Fruit fly (Drosophila melanogaster) whole organism, embryonic: Measurements from ENCODE around the gene CG12947.
A peak's percentile ranks its signal among the peaks of the same experiment; 100 is the strongest.

Experiments
- Adf1 ChIP-seq: fragments of 200-800 bp; sonication (Bioruptor generic); IDR thresholded peaks from 2 replicates; pipeline ENCODE4 v1.3.6; 2022; ENCODE audit warnings: missing biosample characterization, missing genetic modification characterization
- Atf6 ChIP-seq: fragments of 200-800 bp; sonication (Bioruptor generic); IDR thresholded peaks from 2 replicates; pipeline ENCODE4 v1.3.6; 2022; ENCODE audit warnings: missing biosample characterization, missing genetic modification characterization
- Blimp-1 ChIP-seq: fragments of 200-800 bp; sonication (Bioruptor generic); optimal IDR thresholded peaks from 3 replicates; lab custom pipeline; 2018; ENCODE audit warnings: missing biosample characterization, missing genetic modification characterization, mild to moderate bottlenecking, moderate library complexity, missing genetic modification reagents
- C15 ChIP-seq: fragments of 200-800 bp; sonication (Bioruptor generic); IDR thresholded peaks from 3 replicates; pipeline ENCODE4 v1.3.6; 2022; ENCODE audit warnings: missing biosample characterization, missing genetic modification characterization
- CG10321 ChIP-seq: fragments of 200-800 bp; sonication (Bioruptor generic); IDR thresholded peaks from 2 replicates; pipeline ENCODE4 v1.3.6; 2022; ENCODE audit warnings: missing biosample characterization, missing genetic modification characterization
- CG12104 ChIP-seq: fragments of 200-800 bp; sonication (Bioruptor generic); optimal IDR thresholded peaks from 3 replicates; lab custom pipeline; 2016; ENCODE audit warnings: missing biosample characterization, missing genetic modification characterization
- CG12219 ChIP-seq: fragments of 200-800 bp; sonication (Bioruptor generic); optimal IDR thresholded peaks from 3 replicates; lab custom pipeline; 2018; ENCODE audit warnings: missing biosample characterization, mild to moderate bottlenecking, missing genetic modification characterization
- CG12942 ChIP-seq: fragments of 200-800 bp; sonication (Bioruptor generic); optimal IDR thresholded peaks from 3 replicates; lab custom pipeline; 2016; ENCODE audit warnings: missing biosample characterization, missing genetic modification characterization
- CG14050 ChIP-seq: fragments of 200-800 bp; sonication (Bioruptor generic); IDR thresholded peaks from 3 replicates; pipeline ENCODE4 v1.3.6; 2022; ENCODE audit warnings: missing biosample characterization, missing genetic modification characterization
- CG18262 ChIP-seq: fragments of 200-800 bp; optimal IDR thresholded peaks from 3 replicates; lab custom pipeline; 2019; ENCODE audit warnings: missing biosample characterization, mild to moderate bottlenecking, missing genetic modification characterization, moderate library complexity
- CG1832 ChIP-seq: fragments of 200-800 bp; sonication (Bioruptor generic); optimal IDR thresholded peaks from 2 replicates; lab custom pipeline; 2017; ENCODE audit warnings: missing biosample characterization, mild to moderate bottlenecking, missing genetic modification characterization, inconsistent platforms
- CG2678 ChIP-seq: fragments of 200-800 bp; sonication (Bioruptor generic); optimal IDR thresholded peaks from 3 replicates; lab custom pipeline; 2019; ENCODE audit warnings: missing biosample characterization, mild to moderate bottlenecking, missing genetic modification characterization, moderate library complexity
- CG2875 ChIP-seq: fragments of 200-800 bp; sonication (Bioruptor generic); optimal IDR thresholded peaks from 2 replicates; lab custom pipeline; 2017; ENCODE audit warnings: missing biosample characterization, mild to moderate bottlenecking, missing genetic modification characterization, missing genetic modification reagents
- CG7745 ChIP-seq: fragments of 200-800 bp; sonication (Bioruptor generic); optimal IDR thresholded peaks from 2 replicates; lab custom pipeline; 2018; ENCODE audit warnings: missing biosample characterization, mild to moderate bottlenecking, missing genetic modification characterization, moderate library complexity
- CG8924 ChIP-seq: fragments of 200-800 bp; optimal IDR thresholded peaks from 3 replicates; lab custom pipeline; 2019; ENCODE audit warnings: missing biosample characterization, mild to moderate bottlenecking, missing genetic modification characterization, moderate library complexity
- Camta ChIP-seq: fragments of 200-800 bp; sonication (Bioruptor generic); optimal IDR thresholded peaks from 2 replicates; lab custom pipeline; 2016; ENCODE audit warnings: missing biosample characterization, missing genetic modification characterization
- Doc3 ChIP-seq: fragments of 200-800 bp; sonication (Bioruptor generic); IDR thresholded peaks from 3 replicates; pipeline ENCODE4 v1.3.6; 2022; ENCODE audit warnings: missing biosample characterization, missing genetic modification characterization; ENCODE audit not compliant: partially characterized antibody
- Ets97D ChIP-seq: fragments of 200-800 bp; sonication (Bioruptor generic); optimal IDR thresholded peaks from 3 replicates; lab custom pipeline; 2016; ENCODE audit warnings: missing biosample characterization, missing genetic modification characterization
- Fer2 ChIP-seq: fragments of 200-800 bp; sonication (Bioruptor generic); optimal IDR thresholded peaks from 2 replicates; lab custom pipeline; 2018; ENCODE audit warnings: missing biosample characterization, mild to moderate bottlenecking, missing genetic modification characterization, moderate library complexity
- HLH4C ChIP-seq: fragments of 200-800 bp; sonication (Bioruptor generic); IDR thresholded peaks from 3 replicates; pipeline ENCODE4 v1.3.6; 2022; ENCODE audit warnings: missing biosample characterization, missing genetic modification characterization; ENCODE audit not compliant: partially characterized antibody
- HLHmδ ChIP-seq: fragments of 200-800 bp; sonication (Bioruptor generic); optimal IDR thresholded peaks from 2 replicates; lab custom pipeline; 2018; ENCODE audit warnings: missing biosample characterization, mild to moderate bottlenecking, missing genetic modification characterization, moderate library complexity
- HmgD ChIP-seq: fragments of 200-800 bp; sonication (Bioruptor generic); optimal IDR thresholded peaks from 3 replicates; lab custom pipeline; 2016; ENCODE audit warnings: missing biosample characterization, missing genetic modification characterization
- Mes4 ChIP-seq: fragments of 200-800 bp; sonication (Bioruptor generic); optimal IDR thresholded peaks from 2 replicates; lab custom pipeline; 2016; ENCODE audit warnings: missing biosample characterization, missing genetic modification characterization
- Nf-YB ChIP-seq: fragments of 200-800 bp; sonication (Bioruptor generic); optimal IDR thresholded peaks from 3 replicates; lab custom pipeline; 2019; ENCODE audit warnings: missing biosample characterization, mild to moderate bottlenecking, missing genetic modification characterization, moderate library complexity
- Ptx1 ChIP-seq: fragments of 200-800 bp; sonication (Bioruptor generic); IDR thresholded peaks from 2 replicates; pipeline ENCODE4 v1.3.6; 2022; ENCODE audit warnings: missing biosample characterization, missing genetic modification characterization
- Sin3A ChIP-seq: fragments of >200 bp; optimal IDR thresholded peaks from 2 replicates; lab custom pipeline; 2018
- Sry-δ ChIP-seq: fragments of 200-800 bp; sonication (Bioruptor generic); optimal IDR thresholded peaks from 2 replicates; lab custom pipeline; 2016; ENCODE audit warnings: missing biosample characterization, missing genetic modification characterization
- Stat92E ChIP-seq, 3 experiments: fragments of >200 bp in 2 of 3; fragments of 200-800 bp in 1 of 3; sonication (Bioruptor generic) in 1 of 3; optimal IDR thresholded peaks; 2 replicates each; lab custom pipeline; 2017 to 2019; ENCODE audit warnings: missing biosample characterization in 3 of 3, missing genetic modification characterization in 3 of 3, mild to moderate bottlenecking in 1 of 3, moderate library complexity in 1 of 3
- al ChIP-seq: fragments of 200-800 bp; sonication (Bioruptor generic); IDR thresholded peaks from 2 replicates; pipeline ENCODE4 v1.3.6; 2022; ENCODE audit warnings: missing biosample characterization, missing genetic modification characterization
- cato ChIP-seq: fragments of 200-800 bp; sonication (Bioruptor generic); optimal IDR thresholded peaks from 2 replicates; lab custom pipeline; 2016; ENCODE audit warnings: missing biosample characterization, missing genetic modification characterization, borderline replicate concordance
- crol ChIP-seq: fragments of 200-800 bp; sonication (Bioruptor generic); IDR thresholded peaks from 2 replicates; pipeline ENCODE4 v1.3.6; 2022; ENCODE audit warnings: missing biosample characterization, missing genetic modification characterization
- crp ChIP-seq, 2 experiments: fragments of 200-800 bp; sonication (Bioruptor generic); optimal IDR thresholded peaks; 2 replicates in 1 of 2; 3 replicates in 1 of 2; lab custom pipeline; 2017; ENCODE audit warnings: missing biosample characterization in 2 of 2, missing genetic modification characterization in 2 of 2, mild to moderate bottlenecking in 1 of 2, moderate library complexity in 1 of 2
- disco-r ChIP-seq: fragments of 200-800 bp; sonication (Bioruptor generic); optimal IDR thresholded peaks from 2 replicates; lab custom pipeline; 2016; ENCODE audit warnings: missing biosample characterization, missing genetic modification characterization
- grn ChIP-seq: fragments of 200-800 bp; sonication (Bioruptor generic); optimal IDR thresholded peaks from 3 replicates; lab custom pipeline; 2017; ENCODE audit warnings: missing biosample characterization, missing genetic modification characterization
- hb ChIP-seq: fragments of 200-800 bp; sonication (Bioruptor generic); IDR thresholded peaks from 3 replicates; pipeline ENCODE4 v1.3.6; 2022; ENCODE audit warnings: missing biosample characterization, missing genetic modification characterization; ENCODE audit not compliant: partially characterized antibody
- hbn ChIP-seq: fragments of 200-800 bp; sonication (Bioruptor generic); IDR thresholded peaks from 2 replicates; pipeline ENCODE4 v1.3.6; 2022; ENCODE audit warnings: missing biosample characterization, missing genetic modification characterization; ENCODE audit not compliant: partially characterized antibody
- jing ChIP-seq: fragments of 200-800 bp; sonication (Bioruptor generic); optimal IDR thresholded peaks from 2 replicates; lab custom pipeline; 2018; ENCODE audit warnings: missing biosample characterization, mild to moderate bottlenecking, missing genetic modification characterization
- mam ChIP-seq: fragments of 200-800 bp; sonication (Bioruptor generic); optimal IDR thresholded peaks from 3 replicates; lab custom pipeline; 2016; ENCODE audit warnings: missing biosample characterization, missing genetic modification characterization
- odd ChIP-seq: fragments of 200-800 bp; sonication (Bioruptor generic); optimal IDR thresholded peaks from 2 replicates; lab custom pipeline; 2017; ENCODE audit warnings: missing biosample characterization, mild to moderate bottlenecking, missing genetic modification characterization
- row ChIP-seq: fragments of 200-800 bp; sonication (Bioruptor generic); IDR thresholded peaks from 3 replicates; pipeline ENCODE4 v1.3.6; 2022; ENCODE audit warnings: missing biosample characterization, missing genetic modification characterization
- sc ChIP-seq, 3 experiments: fragments of >200 bp in 2 of 3; fragments of 200-800 bp in 1 of 3; sonication (Bioruptor generic) in 1 of 3; optimal IDR thresholded peaks; 2 replicates in 2 of 3; 3 replicates in 1 of 3; lab custom pipeline; 2017; ENCODE audit warnings: mild to moderate bottlenecking in 1 of 3, missing biosample characterization in 1 of 3, missing genetic modification characterization in 1 of 3, missing genetic modification reagents in 1 of 3
- sens ChIP-seq: fragments of 200-800 bp; sonication (Bioruptor generic); peaks from one replicate; lab custom pipeline; 2016; ENCODE audit warnings: missing biosample characterization, missing genetic modification characterization
- sim ChIP-seq: fragments of 200-800 bp; sonication (Bioruptor generic); IDR thresholded peaks from 2 replicates; pipeline ENCODE4 v1.3.6; 2022; ENCODE audit warnings: missing biosample characterization, missing genetic modification characterization
- unc-4 ChIP-seq: fragments of 200-800 bp; sonication (Bioruptor generic); IDR thresholded peaks from 2 replicates; pipeline ENCODE4 v1.3.6; 2022; ENCODE audit warnings: missing biosample characterization, missing genetic modification characterization; ENCODE audit not compliant: partially characterized antibody
- vvl ChIP-seq: fragments of 200-800 bp; sonication (Bioruptor generic); IDR thresholded peaks from 2 replicates; pipeline ENCODE4 v1.3.6; 2022; ENCODE audit warnings: missing biosample characterization, missing genetic modification characterization
- wor ChIP-seq: fragments of 200-800 bp; sonication (Bioruptor generic); IDR thresholded peaks from 2 replicates; pipeline ENCODE4 v1.3.6; 2022; ENCODE audit warnings: missing biosample characterization, missing genetic modification characterization
- z ChIP-seq: fragments of 200-800 bp; sonication (Bioruptor generic); IDR thresholded peaks from 3 replicates; pipeline ENCODE4 v1.3.6; 2022; ENCODE audit warnings: missing biosample characterization, missing genetic modification characterization
- zfh2 ChIP-seq: fragments of 200-800 bp; sonication (Bioruptor generic); optimal IDR thresholded peaks from 2 replicates; lab custom pipeline; 2016; ENCODE audit warnings: missing biosample characterization, missing genetic modification characterization

Gene CG12947

dm6 chr3R:9762955-9763931, 16.6 kb upstream of the CG12947 start, which contains the start of the genes Snap24 and CG8478 (continued):
- TF ChIP-seq Doc3 (GFP tag; lab: Robert Waterston, UW) (peak; percentile 71), Blimp-1 (no peak), unc-4 (GFP tag; lab: Robert Waterston, UW) (peak; percentile 74), Fer2 (tag; lab: Kevin White, UChicago) (no peak), vvl (no peak; the same call in 1 of the 2 replicates), jing (GFP tag; lab: Kevin White, UChicago) (no peak), HLH4C (GFP tag; lab: Robert Waterston, UW) (peak; percentile 77), CG1832 (GFP tag; lab: Kevin White, UChicago) (no peak), grn (GFP tag; lab: Kevin White, UChicago) (no peak), hbn (GFP tag; lab: Robert Waterston, UW) (peak; percentile 65), CG12219 (no peak), row (GFP tag; lab: Robert Waterston, UW) (peak; percentile 70), C15 (GFP tag; lab: Robert Waterston, UW) (no peak), CG2875 (GFP tag; lab: Kevin White, UChicago) (no peak), sens (GFP tag; lab: Kevin White, UChicago) (peak; percentile 91), CG7745 (tag; lab: Kevin White, UChicago) (no peak), Sry-δ (GFP tag; lab: Kevin White, UChicago) (peak; percentile 88), HLHmδ (GFP tag; lab: Kevin White, UChicago) (no peak), CG10321 (GFP tag; lab: Robert Waterston, UW) (no peak), disco-r (no peak), CG14050 (GFP tag; lab: Robert Waterston, UW) (no peak), hb (GFP tag; lab: Robert Waterston, UW) (peak; percentile 61), wor (GFP tag; lab: Robert Waterston, UW) (no peak), al (GFP tag; lab: Robert Waterston, UW) (no peak), crol (no peak), Mes4 (GFP tag; lab: Kevin White, UChicago) (no peak), Camta (peak; percentile 33), HmgD (no peak), sc (optimal IDR thresholded peaks at IDR 0.05; lab: Kevin White, UChicago) (no peak), sc (GFP tag; optimal IDR thresholded peaks at IDR 0.05; lab: Kevin White, UChicago) (no peak), CG12942 (no peak), CG18262 (tag; lab: Kevin White, UChicago) (no peak), Ets97D (GFP tag; lab: Kevin White, UChicago) (peak; percentile 25), Nf-YB (GFP tag; lab: Kevin White, UChicago) (no peak), Ptx1 (GFP tag; lab: Robert Waterston, UW) (no peak), Adf1 (no peak), odd (GFP tag; lab: Kevin White, UChicago) (no peak), cato (GFP tag; lab: Kevin White, UChicago) (no peak), Atf6 (GFP tag; lab: Robert Waterston, UW) (no peak), CG2678 (tag; lab: Kevin White, UChicago) (no peak), z (GFP tag; lab: Robert Waterston, UW) (no peak), CG12104 (GFP tag; lab: Kevin White, UChicago) (no peak), zfh2 (GFP tag; lab: Kevin White, UChicago) (no peak), Sin3A (lab: Kevin White, UChicago) (no peak), CG8924 (tag; lab: Kevin White, UChicago) (peak; percentile 14), mam (GFP tag; lab: Kevin White, UChicago) (peak; percentile 2), crp (GFP tag; optimal IDR thresholded peaks at IDR 0.05; lab: Kevin White, UChicago) (no peak), Stat92E (GFP tag; optimal IDR thresholded peaks at IDR 0.05; lab: Kevin White, UChicago) (no peak), sim (GFP tag; lab: Robert Waterston, UW) (no peak)
